Worm (Caenorhabditis elegans): ENCODE data around the gene cdk-5.

DNA sequence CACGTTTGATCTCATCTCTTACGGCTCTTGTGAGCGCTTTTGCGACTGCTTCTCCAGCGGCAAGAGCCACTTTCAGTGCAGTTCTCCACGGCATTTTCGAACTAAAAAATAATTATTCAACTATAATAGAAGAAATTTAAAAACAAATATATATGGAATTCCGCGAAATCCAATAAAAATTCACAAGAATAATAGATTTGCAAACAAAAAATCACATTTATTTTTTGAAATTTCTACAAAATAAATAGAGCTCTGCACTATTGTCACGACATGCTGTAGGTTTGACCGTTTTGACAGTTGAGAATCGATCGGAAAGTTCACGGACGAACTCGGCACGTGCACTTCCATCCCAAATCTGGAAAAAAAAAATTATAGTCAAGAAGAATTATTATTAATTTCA is 30.6 kb downstream of the cdk-5 start, which contains the start of gene F45G2.8:
- TF ChIP-seq him-1 (tag; optimal IDR thresholded peaks at IDR 0.05) = no peak
- TF ChIP-seq dao-5 (tag; optimal IDR thresholded peaks at IDR 0.05) = no peak
- TF ChIP-seq W03F9.2 (tag; optimal IDR thresholded peaks at IDR 0.05) = no peak
